Worm (Caenorhabditis elegans) whole organism, mixed stage, embryonic: ENCODE results near the gene rsp-7.

Experiments used
- blmp-1 ChIP-seq: fragments of 150-350 bp; optimal IDR thresholded peaks from 2 replicates; lab custom pipeline; 2014; ENCODE audit warnings: missing biosample characterization, missing genetic modification characterization
- ceh-83 ChIP-seq: fragments of 200-800 bp; sonication (Bioruptor generic); optimal IDR thresholded peaks from 2 replicates; lab custom pipeline; 2018; ENCODE audit warnings: mild to moderate bottlenecking, missing genetic modification characterization, missing compliant biosample characterization
- lin-32 ChIP-seq: fragments of 200-800 bp; sonication (Bioruptor generic); optimal IDR thresholded peaks from 2 replicates; lab custom pipeline; 2018; ENCODE audit warnings: mild to moderate bottlenecking, missing genetic modification characterization, missing compliant biosample characterization
- nhr-12 ChIP-seq: fragments of 150-350 bp; optimal IDR thresholded peaks from 2 replicates; lab custom pipeline; 2014; ENCODE audit warnings: missing biosample characterization, missing genetic modification characterization
- nhr-237 ChIP-seq: fragments of 150-350 bp; optimal IDR thresholded peaks from 2 replicates; lab custom pipeline; 2014; ENCODE audit warnings: missing biosample characterization, missing genetic modification characterization
- sem-2 ChIP-seq: fragments of 200-800 bp; sonication (Bioruptor generic); optimal IDR thresholded peaks from 2 replicates; lab custom pipeline; 2018; ENCODE audit warnings: mild to moderate bottlenecking, missing genetic modification characterization, missing compliant biosample characterization
- sptf-1 ChIP-seq: sonication (generic microtip); optimal IDR thresholded peaks from 2 replicates; lab custom pipeline; 2017; ENCODE audit warnings: mild to moderate bottlenecking, missing genetic modification characterization, moderate library complexity, missing compliant biosample characterization
- unc-39 ChIP-seq: fragments of 150-350 bp; optimal IDR thresholded peaks from 2 replicates; lab custom pipeline; 2014; ENCODE audit warnings: missing biosample characterization, missing genetic modification characterization
- ztf-11 ChIP-seq: fragments of 150-350 bp; optimal IDR thresholded peaks from 2 replicates; lab custom pipeline; 2014; ENCODE audit warnings: missing biosample characterization, missing genetic modification characterization

DNA sequence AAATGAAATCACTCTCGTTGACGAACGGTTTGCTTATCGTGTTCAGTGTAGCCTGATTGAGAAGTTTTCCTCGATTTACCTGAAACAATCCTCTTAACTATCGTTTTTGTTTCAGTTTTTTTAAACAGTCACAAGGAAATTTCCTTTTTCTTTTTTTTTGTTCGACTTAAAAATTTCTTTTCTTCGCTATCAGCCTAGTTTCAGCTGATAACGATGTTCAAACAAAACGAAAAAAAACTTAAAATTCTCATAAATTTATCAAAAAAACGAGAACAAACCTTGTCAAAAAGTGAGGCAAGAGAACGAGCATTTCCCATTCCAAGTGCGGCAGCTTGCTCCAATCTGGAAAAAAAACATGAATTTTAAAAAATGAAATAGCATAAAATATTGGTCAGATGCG, 5.4 kb upstream of the rsp-7 start:
- TF ChIP-seq nhr-237 (tag; lab: Kevin White, UChicago) (no peak), ceh-83 (GFP tag; lab: Kevin White, UChicago) (no peak), blmp-1 (no peak), unc-39 (tag; lab: Kevin White, UChicago) (no peak), ztf-11 (no peak), nhr-12 (tag; lab: Kevin White, UChicago) (no peak), sem-2 (GFP tag; lab: Kevin White, UChicago) (no peak), sptf-1 (tag; lab: Kevin White, UChicago) (no peak), lin-32 (GFP tag; lab: Kevin White, UChicago) (no peak)
